Worm (Caenorhabditis elegans) whole organism, L1 larva: ENCODE results near the gene K11H12.8.

Source experiments
- C04F5.9 ChIP-seq: sonication (generic microtip); optimal IDR thresholded peaks from 2 replicates; lab custom pipeline; 2016; ENCODE audit warnings: missing genetic modification characterization, missing compliant biosample characterization
- F16B12.6 ChIP-seq: fragments of 150-350 bp; optimal IDR thresholded peaks from 2 replicates; lab custom pipeline; 2014; ENCODE audit warnings: missing biosample characterization, missing genetic modification characterization
- aha-1 ChIP-seq: fragments of 150-350 bp; optimal IDR thresholded peaks from 2 replicates; lab custom pipeline; 2014; ENCODE audit warnings: missing biosample characterization, missing genetic modification characterization
- alr-1 ChIP-seq: fragments of 200-800 bp; sonication (Bioruptor generic); optimal IDR thresholded peaks from 2 replicates; lab custom pipeline; 2018; ENCODE audit warnings: borderline replicate concordance, mild to moderate bottlenecking, missing genetic modification characterization, missing compliant biosample characterization
- blmp-1 ChIP-seq: fragments of 150-350 bp; optimal IDR thresholded peaks from 2 replicates; lab custom pipeline; 2014; ENCODE audit warnings: missing biosample characterization, missing genetic modification characterization
- ceh-82 ChIP-seq, 3 experiments: fragments of 150-350 bp in 1 of 3; sonication (generic microtip) in 2 of 3; optimal IDR thresholded peaks; 2 replicates each; lab custom pipeline; 2014 to 2017; ENCODE audit warnings: missing biosample characterization in 3 of 3, missing genetic modification characterization in 3 of 3
- dpl-1 ChIP-seq, 3 experiments: fragments of 150-350 bp in 2 of 3; sonication (generic microtip) in 1 of 3; optimal IDR thresholded peaks; 2 replicates each; lab custom pipeline; 2014 to 2017; ENCODE audit warnings: missing biosample characterization in 3 of 3, missing genetic modification characterization in 3 of 3, missing genetic modification reagents in 3 of 3
- dsc-1 ChIP-seq: sonication (generic microtip); optimal IDR thresholded peaks from 2 replicates; lab custom pipeline; 2016; ENCODE audit warnings: mild to moderate bottlenecking, missing genetic modification characterization, missing compliant biosample characterization
- efl-1 ChIP-seq, 4 experiments: fragments of 150-350 bp; optimal IDR thresholded peaks in 3 of 4; peaks in 1 of 4; 1 replicate in 1 of 4; 2 replicates in 3 of 4; lab custom pipeline; 2014; ENCODE audit warnings: missing biosample characterization in 2 of 4, missing genetic modification characterization in 2 of 4, missing genetic modification reagents in 2 of 4
- egl-13 ChIP-seq: sonication (generic microtip); optimal IDR thresholded peaks from 2 replicates; lab custom pipeline; 2016; ENCODE audit warnings: missing genotype, missing genetic modification reagents, missing genetic modification characterization, missing compliant biosample characterization
- fkh-10 ChIP-seq: sonication (generic microtip); optimal IDR thresholded peaks from 2 replicates; lab custom pipeline; 2017; ENCODE audit warnings: missing biosample characterization, missing genetic modification reagents, missing genetic modification characterization
- fkh-8 ChIP-seq: sonication (generic microtip); optimal IDR thresholded peaks from 2 replicates; lab custom pipeline; 2016; ENCODE audit warnings: mild to moderate bottlenecking, missing genetic modification characterization, missing compliant biosample characterization
- hlh-17 ChIP-seq: fragments of 200-800 bp; sonication (Bioruptor generic); optimal IDR thresholded peaks from 2 replicates; lab custom pipeline; 2018; ENCODE audit warnings: missing genetic modification characterization, mild to moderate bottlenecking, missing compliant biosample characterization, moderate library complexity, borderline replicate concordance
- hlh-4 ChIP-seq: sonication (generic microtip); optimal IDR thresholded peaks from 2 replicates; lab custom pipeline; 2016; ENCODE audit warnings: mild to moderate bottlenecking, missing genetic modification characterization, missing compliant biosample characterization
- lin-14 ChIP-seq: fragments of 200-800 bp; sonication (Bioruptor generic); optimal IDR thresholded peaks from 2 replicates; lab custom pipeline; 2018; ENCODE audit warnings: mild to moderate bottlenecking, missing genetic modification characterization, moderate library complexity, missing compliant biosample characterization
- lin-35 ChIP-seq, 2 experiments: fragments of 150-350 bp; optimal IDR thresholded peaks; 2 replicates each; lab custom pipeline; 2014; ENCODE audit warnings: missing biosample characterization in 2 of 2, missing genetic modification characterization in 2 of 2, missing genetic modification reagents in 2 of 2
- lsy-2 ChIP-seq, 2 experiments: fragments of 150-350 bp; optimal IDR thresholded peaks; 2 replicates each; lab custom pipeline; 2014; ENCODE audit warnings: missing biosample characterization in 2 of 2, missing genetic modification characterization in 2 of 2
- nhr-11 ChIP-seq: fragments of 150-350 bp; optimal IDR thresholded peaks from 2 replicates; lab custom pipeline; 2014; ENCODE audit warnings: missing biosample characterization, missing genetic modification characterization
- nhr-237 ChIP-seq: fragments of 150-350 bp; optimal IDR thresholded peaks from 2 replicates; lab custom pipeline; 2014; ENCODE audit warnings: missing biosample characterization, missing genetic modification characterization
- nhr-47 ChIP-seq: sonication (generic microtip); optimal IDR thresholded peaks from 2 replicates; lab custom pipeline; 2016; ENCODE audit warnings: mild to moderate bottlenecking, missing genetic modification characterization, moderate library complexity, missing compliant biosample characterization
- nhr-71 ChIP-seq: sonication (generic microtip); optimal IDR thresholded peaks from 2 replicates; lab custom pipeline; 2016; ENCODE audit warnings: mild to moderate bottlenecking, missing genetic modification characterization, moderate library complexity, missing compliant biosample characterization
- nhr-84 ChIP-seq: sonication (generic microtip); optimal IDR thresholded peaks from 2 replicates; lab custom pipeline; 2017; ENCODE audit warnings: missing biosample characterization, missing genetic modification characterization
- nhr-85 ChIP-seq: sonication (generic microtip); peaks from one replicate; lab custom pipeline; 2016; ENCODE audit warnings: missing genetic modification characterization, inconsistent platforms, missing compliant biosample characterization
- nhr-90 ChIP-seq: sonication (generic microtip); optimal IDR thresholded peaks from 2 replicates; lab custom pipeline; 2016; ENCODE audit warnings: mild to moderate bottlenecking, missing genetic modification characterization, missing compliant biosample characterization; ENCODE audit not compliant: poor library complexity
- pax-3 ChIP-seq: fragments of 200-800 bp; sonication (Bioruptor generic); optimal IDR thresholded peaks from 2 replicates; lab custom pipeline; 2018; ENCODE audit warnings: mild to moderate bottlenecking, missing genetic modification characterization, moderate library complexity, missing compliant biosample characterization
- pqm-1 ChIP-seq: sonication (generic microtip); optimal IDR thresholded peaks from 3 replicates; lab custom pipeline; 2017; ENCODE audit warnings: missing biosample characterization, missing genetic modification characterization
- rnt-1 ChIP-seq: sonication (generic microtip); optimal IDR thresholded peaks from 2 replicates; lab custom pipeline; 2016; ENCODE audit warnings: mild to moderate bottlenecking, missing genetic modification characterization, moderate library complexity, missing compliant biosample characterization
- snu-23 ChIP-seq: sonication (generic microtip); optimal IDR thresholded peaks from 2 replicates; lab custom pipeline; 2016; ENCODE audit warnings: missing genetic modification characterization, missing compliant biosample characterization
- sox-4 ChIP-seq: sonication (generic microtip); optimal IDR thresholded peaks from 2 replicates; lab custom pipeline; 2016; ENCODE audit warnings: missing genetic modification characterization, missing compliant biosample characterization
- sptf-1 ChIP-seq: fragments of 150-350 bp; optimal IDR thresholded peaks from 2 replicates; lab custom pipeline; 2014; ENCODE audit warnings: missing biosample characterization, missing genetic modification characterization
- tlp-1 ChIP-seq: fragments of 150-350 bp; optimal IDR thresholded peaks from 2 replicates; lab custom pipeline; 2014; ENCODE audit warnings: missing biosample characterization, missing genetic modification characterization
- unc-62 ChIP-seq: fragments of 150-350 bp; optimal IDR thresholded peaks from 2 replicates; lab custom pipeline; 2014; ENCODE audit warnings: missing biosample characterization, missing genetic modification reagents, missing genetic modification characterization
- xbp-1 ChIP-seq: sonication (generic microtip); optimal IDR thresholded peaks from 2 replicates; lab custom pipeline; 2016; ENCODE audit warnings: missing genetic modification characterization, missing compliant biosample characterization
- zag-1 ChIP-seq: fragments of 150-350 bp; optimal IDR thresholded peaks from 2 replicates; lab custom pipeline; 2014; ENCODE audit warnings: missing biosample characterization, missing genetic modification characterization
- zip-4 ChIP-seq: fragments of 200-800 bp; sonication (Bioruptor generic); optimal IDR thresholded peaks from 2 replicates; lab custom pipeline; 2018; ENCODE audit warnings: mild to moderate bottlenecking, missing genetic modification characterization, moderate library complexity, missing compliant biosample characterization

Gene K11H12.8

ce11 chrIV:639167-639566 lies 16.0 kb upstream of the K11H12.8 start:
- TF ChIP-seq lin-14 (GFP tag; lab: Kevin White, UChicago) (peak; percentile 18), dsc-1 (peak; percentile 33), alr-1 (no peak), pax-3 (tag; lab: Kevin White, UChicago) (peak; percentile 59)

- peak; percentile 29 for TF ChIP-seq nhr-71 (tag; lab: Kevin White, UChicago)
- TF ChIP-seq zip-4, result no peak
- peak; percentile 62 for TF ChIP-seq sox-4 (tag; lab: Kevin White, UChicago)
- peak; percentile 27 for TF ChIP-seq pax-3 (tag; lab: Kevin White, UChicago)
- no peak for TF ChIP-seq C04F5.9 (tag; lab: Kevin White, UChicago)
- peak; percentile 87 for TF ChIP-seq dsc-1
- peak; percentile 28 for TF ChIP-seq nhr-47 (tag; lab: Kevin White, UChicago)
These were observed 11.7 kb upstream of the K11H12.8 start for ce11 chrIV:643481-643880.

- TF ChIP-seq ceh-82 (tag; optimal IDR thresholded peaks at IDR 0.05; lab: Kevin White, UChicago), result no peak
- TF ChIP-seq dpl-1 (GFP tag; optimal IDR thresholded peaks at IDR 0.05; lab: Kevin White, UChicago), result no peak
- TF ChIP-seq pax-3 (tag; lab: Kevin White, UChicago), result peak; percentile 39
- no peak for TF ChIP-seq nhr-90
- TF ChIP-seq dsc-1, result peak; percentile 78
- TF ChIP-seq nhr-11 (tag; lab: Kevin White, UChicago), result no peak
- peak; percentile 59 for TF ChIP-seq fkh-8 (tag; lab: Kevin White, UChicago)
- peak; percentile 18 for TF ChIP-seq nhr-47 (tag; lab: Kevin White, UChicago)
These were observed 6.8 kb upstream of the K11H12.8 start for ce11 chrIV:648362-648761.

- TF ChIP-seq zip-4 (no peak), efl-1 (optimal IDR thresholded peaks at IDR 0.05; lab: Kevin White, UChicago) (no peak), efl-1 (GFP tag; optimal IDR thresholded peaks at IDR 0.05 in 1 of 2; lab: Kevin White, UChicago) (peak in 1 of 2 experiments; percentile 41)
These were observed 5.8 kb upstream of the K11H12.8 start, which contains the start of gene K11H12.9 for ce11 chrIV:649365-649764. Gene K11H12.9, plus strand, starts transcription at chrIV:649665.

- TF ChIP-seq fkh-10 (no peak), blmp-1 (tag; lab: Kevin White, UChicago) (no peak), nhr-84 (tag; lab: Kevin White, UChicago) (no peak), lsy-2 (tag; optimal IDR thresholded peaks at IDR 0.05; lab: Kevin White, UChicago) (peak in 1 of 2 experiments; percentile 46), hlh-17 (GFP tag; lab: Kevin White, UChicago) (no peak), lin-35 (GFP tag; optimal IDR thresholded peaks at IDR 0.05; lab: Kevin White, UChicago) (no peak), rnt-1 (no peak), zag-1 (tag; lab: Kevin White, UChicago) (no peak), aha-1 (tag; lab: Kevin White, UChicago) (no peak), nhr-237 (no peak), hlh-4 (tag; lab: Kevin White, UChicago) (no peak), tlp-1 (tag; lab: Kevin White, UChicago) (no peak), snu-23 (no peak), xbp-1 (no peak), efl-1 (optimal IDR thresholded peaks at IDR 0.05; lab: Kevin White, UChicago) (no peak), efl-1 (GFP tag; optimal IDR thresholded peaks at IDR 0.05 in 1 of 2; lab: Kevin White, UChicago) (peak in 1 of 2 experiments; percentile 63), sptf-1 (tag; lab: Kevin White, UChicago) (no peak), unc-62 (GFP tag; lab: Kevin White, UChicago) (no peak), pqm-1 (no peak), nhr-85 (tag; lab: Kevin White, UChicago) (peak; percentile 37), F16B12.6 (no peak), nhr-47 (tag; lab: Kevin White, UChicago) (no peak), ceh-82 (tag; optimal IDR thresholded peaks at IDR 0.05; lab: Kevin White, UChicago) (no peak), egl-13 (no peak)
These were observed 1.9 kb upstream of the K11H12.8 start, which contains the start of gene K11H12.1 for ce11 chrIV:653138-653848. Gene K11H12.1, minus strand, starts transcription at chrIV:653421.
